Fruit fly (Drosophila melanogaster) whole organism, embryonic: ENCODE measurements around the gene Glut4EF.
A peak's percentile ranks its signal among the peaks of the same experiment; 100 is the strongest.

Experiments
- Bgb ChIP-seq: fragments of 200-800 bp; sonication (Bioruptor generic); IDR thresholded peaks from 2 replicates; pipeline ENCODE4 v1.3.6; 2022; ENCODE audit warnings: missing biosample characterization, missing genetic modification characterization; ENCODE audit not compliant: partially characterized antibody
- Blimp-1 ChIP-seq: fragments of 200-800 bp; sonication (Bioruptor generic); optimal IDR thresholded peaks from 3 replicates; lab custom pipeline; 2018; ENCODE audit warnings: missing biosample characterization, missing genetic modification characterization, mild to moderate bottlenecking, moderate library complexity, missing genetic modification reagents
- CG10321 ChIP-seq: fragments of 200-800 bp; sonication (Bioruptor generic); IDR thresholded peaks from 2 replicates; pipeline ENCODE4 v1.3.6; 2022; ENCODE audit warnings: missing biosample characterization, missing genetic modification characterization
- CG10431 ChIP-seq: fragments of 200-800 bp; sonication (Bioruptor generic); optimal IDR thresholded peaks from 3 replicates; lab custom pipeline; 2018; ENCODE audit warnings: missing biosample characterization, mild to moderate bottlenecking, missing genetic modification characterization
- CG10979 ChIP-seq: fragments of 200-800 bp; sonication (Bioruptor generic); optimal IDR thresholded peaks from 2 replicates; lab custom pipeline; 2018; ENCODE audit warnings: missing biosample characterization, mild to moderate bottlenecking, missing genetic modification characterization, moderate library complexity
- CG12071 ChIP-seq: fragments of 200-800 bp; sonication (Bioruptor generic); optimal IDR thresholded peaks from 3 replicates; lab custom pipeline; 2018; ENCODE audit warnings: missing biosample characterization, mild to moderate bottlenecking, missing genetic modification characterization
- CG13287 ChIP-seq: fragments of 200-800 bp; sonication (Bioruptor generic); IDR thresholded peaks from 2 replicates; pipeline ENCODE4 v1.3.6; 2022; ENCODE audit warnings: missing biosample characterization, missing genetic modification characterization; ENCODE audit not compliant: partially characterized antibody
- CG13894 ChIP-seq: fragments of 200-800 bp; sonication (Bioruptor generic); optimal IDR thresholded peaks from 3 replicates; lab custom pipeline; 2018; ENCODE audit warnings: missing biosample characterization, mild to moderate bottlenecking, missing genetic modification characterization, moderate library complexity
- CG14710 ChIP-seq: fragments of 200-800 bp; sonication (Bioruptor generic); optimal IDR thresholded peaks from 3 replicates; lab custom pipeline; 2019; ENCODE audit warnings: missing biosample characterization, mild to moderate bottlenecking, missing genetic modification characterization, moderate library complexity
- CG1647 ChIP-seq: fragments of 200-800 bp; sonication (Bioruptor generic); optimal IDR thresholded peaks from 3 replicates; lab custom pipeline; 2016; ENCODE audit warnings: missing biosample characterization, missing genetic modification characterization
- CG30403 ChIP-seq: fragments of 200-800 bp; sonication (Bioruptor generic); optimal IDR thresholded peaks from 3 replicates; lab custom pipeline; 2016; ENCODE audit warnings: missing biosample characterization, missing genetic modification characterization
- CG3726 ChIP-seq: fragments of 200-800 bp; sonication (Bioruptor generic); IDR thresholded peaks from 3 replicates; pipeline ENCODE4, ENCODE4 v1.3.6; 2022; ENCODE audit warnings: missing biosample characterization, missing genetic modification characterization
- CG4424 ChIP-seq: fragments of 200-800 bp; sonication (Bioruptor generic); optimal IDR thresholded peaks from 3 replicates; lab custom pipeline; 2016; ENCODE audit warnings: missing biosample characterization, missing genetic modification characterization
- CG6683 ChIP-seq: fragments of 200-800 bp; sonication (Bioruptor generic); optimal IDR thresholded peaks from 2 replicates; lab custom pipeline; 2017; ENCODE audit warnings: missing biosample characterization, mild to moderate bottlenecking, missing genetic modification characterization, missing genetic modification reagents
- CG6689 ChIP-seq: fragments of 200-800 bp; sonication (Bioruptor generic); IDR thresholded peaks from 2 replicates; pipeline ENCODE4 v1.3.6; 2022; ENCODE audit warnings: missing biosample characterization, missing genetic modification characterization
- CG6813 ChIP-seq: fragments of 200-800 bp; sonication (Bioruptor generic); optimal IDR thresholded peaks from 2 replicates; lab custom pipeline; 2017; ENCODE audit warnings: missing biosample characterization, missing genetic modification characterization, mild to moderate bottlenecking, moderate library complexity, missing genetic modification reagents
- CG7786 ChIP-seq: fragments of 200-800 bp; sonication (Bioruptor generic); optimal IDR thresholded peaks from 2 replicates; lab custom pipeline; 2016; ENCODE audit warnings: missing biosample characterization, missing genetic modification characterization
- CG8765 ChIP-seq: fragments of 200-800 bp; sonication (Bioruptor generic); IDR thresholded peaks from 2 replicates; pipeline ENCODE4 v1.3.6; 2022; ENCODE audit warnings: missing biosample characterization, missing genetic modification characterization
- Eip74EF ChIP-seq, 2 experiments: fragments of 200-800 bp in 1 of 2; fragments of >200 bp in 1 of 2; sonication (Bioruptor generic) in 1 of 2; optimal IDR thresholded peaks; 2 replicates each; lab custom pipeline; 2017 to 2019; ENCODE audit warnings: missing biosample characterization in 2 of 2, missing genetic modification characterization in 2 of 2, mild to moderate bottlenecking in 1 of 2, moderate library complexity in 1 of 2
- Ets97D ChIP-seq: fragments of 200-800 bp; sonication (Bioruptor generic); optimal IDR thresholded peaks from 3 replicates; lab custom pipeline; 2016; ENCODE audit warnings: missing biosample characterization, missing genetic modification characterization
- Fer1 ChIP-seq: fragments of 200-800 bp; sonication (Bioruptor generic); optimal IDR thresholded peaks from 2 replicates; lab custom pipeline; 2017; ENCODE audit warnings: missing biosample characterization, mild to moderate bottlenecking, missing genetic modification characterization
- Kr ChIP-seq: fragments of 200-800 bp; sonication (Bioruptor generic); optimal IDR thresholded peaks from 2 replicates; lab custom pipeline; 2017; ENCODE audit warnings: missing biosample characterization, mild to moderate bottlenecking, missing genetic modification characterization
- Lhr ChIP-seq: fragments of 200-800 bp; sonication (Bioruptor generic); optimal IDR thresholded peaks from 3 replicates; lab custom pipeline; 2017; ENCODE audit warnings: mild to moderate bottlenecking, missing biosample characterization, missing genetic modification reagents, missing genetic modification characterization
- Lim3 ChIP-seq: fragments of 200-800 bp; sonication (Bioruptor generic); IDR thresholded peaks from 2 replicates; pipeline ENCODE4 v1.3.6; 2022; ENCODE audit warnings: missing biosample characterization, missing genetic modification characterization
- Med ChIP-seq: fragments of 200-800 bp; sonication (Bioruptor generic); peaks from one replicate; lab custom pipeline; 2016; ENCODE audit warnings: missing biosample characterization, missing genetic modification characterization, mild to moderate bottlenecking, inconsistent platforms, moderate library complexity
- ab ChIP-seq: fragments of 200-800 bp; sonication (Bioruptor generic); optimal IDR thresholded peaks from 2 replicates; lab custom pipeline; 2016; ENCODE audit warnings: missing biosample characterization, missing genetic modification characterization
- ase ChIP-seq: fragments of 200-800 bp; sonication (Bioruptor generic); IDR thresholded peaks from 3 replicates; pipeline ENCODE4 v1.3.6; 2022; ENCODE audit warnings: missing biosample characterization, missing genetic modification characterization
- ato ChIP-seq: fragments of 200-800 bp; sonication (Bioruptor generic); IDR thresholded peaks from 2 replicates; pipeline ENCODE4 v1.3.6; 2022; ENCODE audit warnings: missing biosample characterization, missing genetic modification characterization; ENCODE audit not compliant: partially characterized antibody
- bcd ChIP-seq: fragments of 200-800 bp; sonication (Bioruptor generic); optimal IDR thresholded peaks from 2 replicates; lab custom pipeline; 2017; ENCODE audit warnings: missing biosample characterization, mild to moderate bottlenecking, missing genetic modification characterization
- chif ChIP-seq, 2 experiments: fragments of 200-800 bp; sonication (Bioruptor generic); optimal IDR thresholded peaks; 3 replicates each; lab custom pipeline; 2016; ENCODE audit warnings: missing biosample characterization in 2 of 2, missing genetic modification characterization in 2 of 2
- crol ChIP-seq: fragments of 200-800 bp; sonication (Bioruptor generic); IDR thresholded peaks from 2 replicates; pipeline ENCODE4 v1.3.6; 2022; ENCODE audit warnings: missing biosample characterization, missing genetic modification characterization
- crp ChIP-seq, 2 experiments: fragments of 200-800 bp; sonication (Bioruptor generic); optimal IDR thresholded peaks; 2 replicates in 1 of 2; 3 replicates in 1 of 2; lab custom pipeline; 2017; ENCODE audit warnings: missing biosample characterization in 2 of 2, missing genetic modification characterization in 2 of 2, mild to moderate bottlenecking in 1 of 2, moderate library complexity in 1 of 2
- dan ChIP-seq: fragments of 200-800 bp; sonication (Bioruptor generic); IDR thresholded peaks from 2 replicates; pipeline ENCODE4 v1.3.6; 2022; ENCODE audit warnings: missing biosample characterization, missing genetic modification characterization
- grau ChIP-seq: fragments of 200-800 bp; optimal IDR thresholded peaks from 3 replicates; lab custom pipeline; 2019; ENCODE audit warnings: missing biosample characterization, mild to moderate bottlenecking, missing genetic modification characterization, moderate library complexity
- insv ChIP-seq, 2 experiments: fragments of 200-800 bp; sonication (Bioruptor generic); optimal IDR thresholded peaks; 3 replicates each; lab custom pipeline; 2016 to 2018; ENCODE audit warnings: missing biosample characterization in 2 of 2, missing genetic modification characterization in 2 of 2
- kah ChIP-seq: fragments of 200-800 bp; sonication (Bioruptor generic); optimal IDR thresholded peaks from 2 replicates; lab custom pipeline; 2018; ENCODE audit warnings: missing biosample characterization, mild to moderate bottlenecking, missing genetic modification characterization
- lab ChIP-seq: fragments of 200-800 bp; sonication (Bioruptor generic); optimal IDR thresholded peaks from 3 replicates; lab custom pipeline; 2017; ENCODE audit warnings: missing biosample characterization, missing genetic modification characterization, mild to moderate bottlenecking, moderate library complexity, missing genetic modification reagents
- nerfin-1 ChIP-seq: fragments of 200-800 bp; sonication (Bioruptor generic); optimal IDR thresholded peaks from 3 replicates; lab custom pipeline; 2019; ENCODE audit warnings: missing biosample characterization, mild to moderate bottlenecking, missing genetic modification characterization, moderate library complexity
- otp ChIP-seq: fragments of 200-800 bp; sonication (Bioruptor generic); IDR thresholded peaks from 3 replicates; pipeline ENCODE4, ENCODE4 v1.3.6; 2022; ENCODE audit warnings: missing biosample characterization, missing genetic modification characterization
- pb ChIP-seq: fragments of 200-800 bp; sonication (Bioruptor generic); optimal IDR thresholded peaks from 3 replicates; lab custom pipeline; 2016; ENCODE audit warnings: missing biosample characterization, missing genetic modification characterization
- pros ChIP-seq: fragments of 200-800 bp; sonication (Bioruptor generic); optimal IDR thresholded peaks from 3 replicates; lab custom pipeline; 2019; ENCODE audit warnings: missing biosample characterization, mild to moderate bottlenecking, missing genetic modification characterization, moderate library complexity
- salm ChIP-seq: fragments of 200-800 bp; sonication (Bioruptor generic); optimal IDR thresholded peaks from 2 replicates; lab custom pipeline; 2018; ENCODE audit warnings: missing biosample characterization, mild to moderate bottlenecking, missing genetic modification characterization
- sd ChIP-seq: fragments of 200-800 bp; sonication (Bioruptor generic); optimal IDR thresholded peaks from 3 replicates; lab custom pipeline; 2018; ENCODE audit warnings: missing biosample characterization, mild to moderate bottlenecking, missing genetic modification characterization, moderate library complexity
- seq ChIP-seq: fragments of 200-800 bp; sonication (Bioruptor generic); IDR thresholded peaks from 2 replicates; pipeline ENCODE4 v1.3.6; 2022; ENCODE audit warnings: missing biosample characterization, missing genetic modification characterization
- sim ChIP-seq: fragments of 200-800 bp; sonication (Bioruptor generic); IDR thresholded peaks from 2 replicates; pipeline ENCODE4 v1.3.6; 2022; ENCODE audit warnings: missing biosample characterization, missing genetic modification characterization
- slbo ChIP-seq: fragments of 200-800 bp; sonication (Bioruptor generic); IDR thresholded peaks from 2 replicates; pipeline ENCODE4 v1.3.6; 2022; ENCODE audit warnings: missing biosample characterization, missing genetic modification characterization
- tll ChIP-seq, 2 experiments: fragments of 200-800 bp in 1 of 2; fragments of >200 bp in 1 of 2; sonication (Bioruptor generic) in 1 of 2; optimal IDR thresholded peaks; 2 replicates each; lab custom pipeline; 2017 to 2019; ENCODE audit warnings: missing biosample characterization in 2 of 2, missing genetic modification characterization in 2 of 2, mild to moderate bottlenecking in 1 of 2, moderate library complexity in 1 of 2
- unc-4 ChIP-seq: fragments of 200-800 bp; sonication (Bioruptor generic); IDR thresholded peaks from 2 replicates; pipeline ENCODE4 v1.3.6; 2022; ENCODE audit warnings: missing biosample characterization, missing genetic modification characterization; ENCODE audit not compliant: partially characterized antibody

Gene Glut4EF

DNA sequence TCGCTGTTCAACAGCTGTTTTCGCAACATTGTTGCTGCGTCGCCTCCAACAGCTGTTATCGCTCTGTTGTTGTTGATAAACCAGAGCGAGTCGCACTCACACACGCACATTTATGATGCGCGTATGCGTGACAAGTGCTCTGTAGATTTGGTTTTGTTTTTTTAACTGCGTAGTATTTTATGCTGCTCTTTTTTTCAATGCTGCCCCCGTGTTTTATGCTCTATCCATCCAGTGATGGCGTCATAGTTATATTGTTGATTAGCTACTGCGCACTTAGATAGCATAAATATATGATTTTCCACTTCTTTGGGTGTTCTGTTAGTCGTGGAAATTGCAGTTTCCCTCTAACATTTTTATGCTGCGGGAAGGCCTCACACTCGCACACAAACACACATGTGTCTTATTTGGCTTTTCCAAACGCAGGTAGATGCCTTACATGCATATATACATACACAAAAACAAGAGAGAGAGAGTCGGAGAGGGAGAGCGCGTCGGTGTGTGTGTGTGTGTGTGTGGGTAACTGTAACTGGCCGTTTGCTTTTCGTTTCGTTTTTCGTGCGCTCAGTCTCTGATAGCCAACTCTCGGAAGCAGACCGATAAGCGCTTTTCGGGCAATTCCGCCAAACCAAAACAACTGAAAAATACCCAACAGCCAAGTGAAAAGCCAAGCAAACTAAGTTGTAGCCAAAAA, at the start of gene Glut4EF, which contains the start of gene CG46467 (continued):
- TF ChIP-seq CG10431 (GFP tag; lab: Kevin White, UChicago): no peak
- no peak for TF ChIP-seq Fer1
- peak in 1 of 2 experiments; percentile 73 for TF ChIP-seq tll (GFP tag; optimal IDR thresholded peaks at IDR 0.05; lab: Kevin White, UChicago)
- peak; percentile 90 for TF ChIP-seq Med
- TF ChIP-seq Lhr (GFP tag; lab: Kevin White, UChicago): no peak
- peak; percentile 37 for TF ChIP-seq CG13894 (tag; lab: Kevin White, UChicago)
- TF ChIP-seq dan (GFP tag; lab: Robert Waterston, UW): no peak
- TF ChIP-seq kah (GFP tag; lab: Kevin White, UChicago): peak; percentile 31
- peak; percentile 41; the same call in 1 of the 2 replicates for TF ChIP-seq seq
- TF ChIP-seq Lim3 (GFP tag; lab: Robert Waterston, UW): no peak
- TF ChIP-seq CG10321 (GFP tag; lab: Robert Waterston, UW): no peak
- TF ChIP-seq CG1647 (GFP tag; lab: Kevin White, UChicago): no peak
- peak; percentile 5 for TF ChIP-seq CG6813 (GFP tag; lab: Kevin White, UChicago)
- no peak for TF ChIP-seq CG6683 (GFP tag; lab: Kevin White, UChicago)
- no peak for TF ChIP-seq sim (GFP tag; lab: Robert Waterston, UW)
- no peak for TF ChIP-seq Ets97D (GFP tag; lab: Kevin White, UChicago)
- TF ChIP-seq salm (tag; lab: Kevin White, UChicago): peak; percentile 12
- TF ChIP-seq bcd: no peak
- peak; percentile 52 for TF ChIP-seq lab (GFP tag; lab: Kevin White, UChicago)
- no peak for TF ChIP-seq CG30403
- TF ChIP-seq CG4424 (GFP tag; lab: Kevin White, UChicago): no peak
- no peak for TF ChIP-seq ase (GFP tag; lab: Robert Waterston, UW)
- TF ChIP-seq pros (GFP tag; lab: Kevin White, UChicago): peak; percentile 46
- peak; percentile 32 for TF ChIP-seq Blimp-1 (GFP tag; lab: Kevin White, UChicago)
- TF ChIP-seq CG10979 (tag; lab: Kevin White, UChicago): peak; percentile 12
- no peak for TF ChIP-seq otp
- no peak for TF ChIP-seq Kr
- TF ChIP-seq CG7786 (GFP tag; lab: Kevin White, UChicago): no peak
- no peak for TF ChIP-seq CG6689 (GFP tag; lab: Robert Waterston, UW)
- peak; percentile 42; the same call in 1 of the 2 replicates for TF ChIP-seq CG13287
- TF ChIP-seq insv (GFP tag; optimal IDR thresholded peaks at IDR 0.05; lab: Kevin White, UChicago): peak in 1 of 2 experiments; percentile 39
- TF ChIP-seq ato (GFP tag; lab: Robert Waterston, UW): no peak; the same call in 1 of the 2 replicates
- no peak for TF ChIP-seq crol
- TF ChIP-seq Eip74EF (GFP tag; optimal IDR thresholded peaks at IDR 0.05; lab: Kevin White, UChicago): no peak
- TF ChIP-seq ab (GFP tag; lab: Kevin White, UChicago): no peak
- TF ChIP-seq sd (tag; lab: Kevin White, UChicago): peak; percentile 15
- TF ChIP-seq slbo (GFP tag; lab: Robert Waterston, UW): no peak
- TF ChIP-seq unc-4 (GFP tag; lab: Robert Waterston, UW): peak; percentile 19; the same call in 1 of the 2 replicates
- TF ChIP-seq CG3726: no peak
- TF ChIP-seq pb (GFP tag; lab: Kevin White, UChicago): no peak
- TF ChIP-seq nerfin-1 (tag; lab: Kevin White, UChicago): peak; percentile 15
- TF ChIP-seq grau (tag; lab: Kevin White, UChicago): no peak
- TF ChIP-seq crp (GFP tag; optimal IDR thresholded peaks at IDR 0.05; lab: Kevin White, UChicago): peak in 1 of 2 experiments; percentile 47
- peak; percentile 48 for TF ChIP-seq CG12071 (GFP tag; lab: Kevin White, UChicago)
- no peak for TF ChIP-seq CG8765 (GFP tag; lab: Robert Waterston, UW)
- no peak for TF ChIP-seq chif (GFP tag; optimal IDR thresholded peaks at IDR 0.05; lab: Kevin White, UChicago)
- peak; percentile 52 for TF ChIP-seq Bgb (GFP tag; lab: Robert Waterston, UW)
- TF ChIP-seq CG14710 (tag; lab: Kevin White, UChicago): no peak
